Fruit fly (Drosophila melanogaster) whole organism, wandering third instar larva: ENCODE measurements around the gene CG13023.

ENCODE experiments used
- Abd-B ChIP-seq: fragments of >200 bp; optimal IDR thresholded peaks from 2 replicates; lab custom pipeline; 2017; ENCODE audit warnings: missing biosample characterization, missing genetic modification characterization
- CG9705 ChIP-seq: fragments of 200-800 bp; sonication (Bioruptor generic); optimal IDR thresholded peaks from 2 replicates; lab custom pipeline; 2018; ENCODE audit warnings: missing biosample characterization, mild to moderate bottlenecking, missing genetic modification characterization
- CrebA ChIP-seq: fragments of 200-800 bp; sonication (Bioruptor generic); optimal IDR thresholded peaks from 2 replicates; lab custom pipeline; 2016; ENCODE audit warnings: missing biosample characterization, mild to moderate bottlenecking, missing genetic modification characterization, borderline replicate concordance
- Dif ChIP-seq: fragments of 200-275, 200-300 bp; sonication (Bioruptor generic); optimal IDR thresholded peaks from 2 replicates; lab custom pipeline; 2018; ENCODE audit warnings: missing biosample characterization, missing genetic modification characterization; ENCODE audit not compliant: partially characterized antibody
- GATAd ChIP-seq: sonication (Bioruptor generic); optimal IDR thresholded peaks from 2 replicates; lab custom pipeline; 2016; ENCODE audit warnings: missing biosample characterization, missing genetic modification characterization
- HLH106 ChIP-seq: fragments of 200-800 bp; optimal IDR thresholded peaks from 3 replicates; lab custom pipeline; 2019; ENCODE audit warnings: missing biosample characterization, mild to moderate bottlenecking, missing genetic modification characterization, moderate library complexity
- Hnf4 ChIP-seq: fragments of 200-800 bp; sonication (Bioruptor generic); optimal IDR thresholded peaks from 2 replicates; lab custom pipeline; 2016; ENCODE audit warnings: missing biosample characterization, mild to moderate bottlenecking, missing genetic modification characterization
- Mio ChIP-seq: sonication (Bioruptor generic); optimal IDR thresholded peaks from 2 replicates; lab custom pipeline; 2016; ENCODE audit warnings: missing biosample characterization, missing genetic modification characterization
- Myc ChIP-seq: fragments of >200 bp; optimal IDR thresholded peaks from 2 replicates; lab custom pipeline; 2017
- N ChIP-seq: fragments of >200 bp; optimal IDR thresholded peaks from 2 replicates; lab custom pipeline; 2018; ENCODE audit warnings: missing biosample characterization, missing external identifiers, missing genetic modification characterization
- OdsH ChIP-seq: fragments of 200-800 bp; sonication (Bioruptor generic); optimal IDR thresholded peaks from 2 replicates; lab custom pipeline; 2016; ENCODE audit warnings: missing biosample characterization, mild to moderate bottlenecking, missing genetic modification characterization
- Rel ChIP-seq, 2 experiments: fragments of 200-800 bp; sonication (Bioruptor generic) in 1 of 2; optimal IDR thresholded peaks; 2 replicates in 1 of 2; 3 replicates in 1 of 2; lab custom pipeline; 2016 to 2019; ENCODE audit warnings: mild to moderate bottlenecking in 2 of 2, missing biosample characterization in 2 of 2, missing genetic modification characterization in 2 of 2, moderate library complexity in 1 of 2
- Vsx2 ChIP-seq: fragments of 200-300, 225-300 bp; sonication (Bioruptor generic); optimal IDR thresholded peaks from 2 replicates; lab custom pipeline; 2018; ENCODE audit warnings: missing biosample characterization, missing genetic modification characterization; ENCODE audit not compliant: partially characterized antibody
- br ChIP-seq: fragments of 200-800 bp; sonication (Bioruptor generic); optimal IDR thresholded peaks from 2 replicates; lab custom pipeline; 2016; ENCODE audit warnings: missing biosample characterization, missing genetic modification characterization
- ey ChIP-seq: fragments of 200-800 bp; sonication (Bioruptor generic); optimal IDR thresholded peaks from 2 replicates; lab custom pipeline; 2016; ENCODE audit warnings: missing biosample characterization, missing genetic modification characterization
- h ChIP-seq: fragments of 200-800 bp; sonication (Bioruptor generic); optimal IDR thresholded peaks from 3 replicates; lab custom pipeline; 2016; ENCODE audit warnings: missing biosample characterization, mild to moderate bottlenecking, missing genetic modification characterization
- lola ChIP-seq: fragments of >200 bp; optimal IDR thresholded peaks from 2 replicates; lab custom pipeline; 2017; ENCODE audit warnings: missing biosample characterization, missing genetic modification characterization
- psq ChIP-seq: fragments of 200-800 bp; sonication (Bioruptor generic); optimal IDR thresholded peaks from 3 replicates; lab custom pipeline; 2017; ENCODE audit warnings: missing biosample characterization, mild to moderate bottlenecking, missing genetic modification characterization, moderate library complexity
- sage ChIP-seq: fragments of 200-800 bp; sonication (Bioruptor generic); optimal IDR thresholded peaks from 2 replicates; lab custom pipeline; 2016; ENCODE audit warnings: missing biosample characterization, mild to moderate bottlenecking, missing genetic modification characterization
- sv ChIP-seq: fragments of 200-800 bp; sonication (Bioruptor generic); optimal IDR thresholded peaks from 3 replicates; lab custom pipeline; 2016; ENCODE audit warnings: missing biosample characterization, missing genetic modification characterization
- woc ChIP-seq: sonication (Bioruptor generic); optimal IDR thresholded peaks from 2 replicates; lab custom pipeline; 2016; ENCODE audit warnings: missing biosample characterization, mild to moderate bottlenecking, missing genetic modification characterization

Gene CG13023

dm6 chr3L:16884037-16884436 lies 43.2 kb downstream of the CG13023 start:
- TF ChIP-seq OdsH (GFP tag; lab: Kevin White, UChicago), result no peak
- TF ChIP-seq Hnf4 (GFP tag; lab: Kevin White, UChicago), result peak; percentile 5

dm6 chr3L:16881097-16881496 lies 46.1 kb downstream of the CG13023 start:
- TF ChIP-seq Mio (GFP tag; lab: Kevin White, UChicago) (no peak), CG9705 (GFP tag; lab: Kevin White, UChicago) (no peak), Myc (lab: Kevin White, UChicago) (no peak), sv (no peak), GATAd (GFP tag; lab: Kevin White, UChicago) (no peak), br (no peak), ey (GFP tag; lab: Kevin White, UChicago) (no peak), h (GFP tag; lab: Kevin White, UChicago) (no peak)
- TF ChIP-seq, all 38 proteins: peak for 0

- TF ChIP-seq Rel (GFP tag; optimal IDR thresholded peaks at IDR 0.05; lab: Kevin White, UChicago) (no peak), Rel (tag; optimal IDR thresholded peaks at IDR 0.05; lab: Kevin White, UChicago) (peak; percentile 93), psq (GFP tag; lab: Kevin White, UChicago) (no peak)
Measured at dm6 chr3L:16878830-16879536, 48.3 kb downstream of the CG13023 start.

- TF ChIP-seq CrebA, result no peak
- no peak for TF ChIP-seq HLH106
- no peak for TF ChIP-seq ey (GFP tag; lab: Kevin White, UChicago)
- TF ChIP-seq Vsx2, result peak; percentile 42
Measured at dm6 chr3L:16876785-16877468, 50.3 kb downstream of the CG13023 start, which contains the start of gene CG32170. CG32170 (plus strand) TSS chr3L:16877309.

dm6 chr3L:16875959-16876358 lies 51.3 kb downstream of the CG13023 start:
- TF ChIP-seq HLH106 (no peak), Mio (GFP tag; lab: Kevin White, UChicago) (no peak), h (GFP tag; lab: Kevin White, UChicago) (no peak), Myc (lab: Kevin White, UChicago) (no peak), Abd-B (no peak)

dm6 chr3L:16875484-16875883 lies 51.8 kb downstream of the CG13023 start:
- TF ChIP-seq N (GFP tag; lab: Kevin White, UChicago), result peak; percentile 81
- TF ChIP-seq Dif, result peak; percentile 22
- peak; percentile 90 for TF ChIP-seq lola (GFP tag; lab: Kevin White, UChicago)
- no peak for TF ChIP-seq sage (GFP tag; lab: Kevin White, UChicago)
- TF ChIP-seq woc (GFP tag; lab: Kevin White, UChicago), result no peak
- TF ChIP-seq Myc (lab: Kevin White, UChicago), result peak; percentile 81
- peak; percentile 60 for TF ChIP-seq Vsx2
